Worm (Caenorhabditis elegans) whole organism, L3 larva: Measurements from ENCODE around the gene F38A1.9.

Experiments used
- ceh-28 ChIP-seq: fragments of 150-350 bp; optimal IDR thresholded peaks from 2 replicates; lab custom pipeline; 2014; ENCODE audit warnings: missing biosample characterization, missing genetic modification reagents, missing genetic modification characterization
- elt-3 ChIP-seq, 3 experiments: fragments of 150-350 bp in 1 of 3; sonication (generic microtip) in 2 of 3; optimal IDR thresholded peaks; 2 replicates in 2 of 3; 4 replicates in 1 of 3; lab custom pipeline; 2014 to 2017; ENCODE audit warnings: missing biosample characterization in 3 of 3, missing genetic modification characterization in 3 of 3
- nhr-23 ChIP-seq: fragments of 150-350 bp; optimal IDR thresholded peaks from 2 replicates; lab custom pipeline; 2014; ENCODE audit warnings: missing biosample characterization, missing genetic modification reagents, missing genetic modification characterization

ce11 chrIV:1221167-1221566 lies 24.0 kb downstream of the F38A1.9 start, which contains the start of gene W09G12.10:
- TF ChIP-seq ceh-28 (tag; lab: Kevin White, UChicago), result no peak
- no peak for TF ChIP-seq elt-3 (tag; optimal IDR thresholded peaks at IDR 0.05; lab: Kevin White, UChicago)
- no peak for TF ChIP-seq nhr-23 (tag; lab: Kevin White, UChicago)
